Fruit fly (Drosophila melanogaster) whole organism: Measurements from ENCODE around the gene CG16789.
A peak's percentile ranks its signal among the peaks of the same experiment; 100 is the strongest.

Source experiments
- Dll ChIP-seq: fragments of >200 bp; optimal IDR thresholded peaks from 2 replicates; lab custom pipeline; 2017
- EcR ChIP-seq, 2 experiments: fragments of >200 bp; optimal IDR thresholded peaks; 2 replicates each; lab custom pipeline; 2017; ENCODE audit warnings: missing biosample characterization in 2 of 2, missing genetic modification characterization in 2 of 2, missing genetic modification reagents in 2 of 2
- psq ChIP-seq: fragments of >200 bp; optimal IDR thresholded peaks from 2 replicates; lab custom pipeline; 2017

DNA sequence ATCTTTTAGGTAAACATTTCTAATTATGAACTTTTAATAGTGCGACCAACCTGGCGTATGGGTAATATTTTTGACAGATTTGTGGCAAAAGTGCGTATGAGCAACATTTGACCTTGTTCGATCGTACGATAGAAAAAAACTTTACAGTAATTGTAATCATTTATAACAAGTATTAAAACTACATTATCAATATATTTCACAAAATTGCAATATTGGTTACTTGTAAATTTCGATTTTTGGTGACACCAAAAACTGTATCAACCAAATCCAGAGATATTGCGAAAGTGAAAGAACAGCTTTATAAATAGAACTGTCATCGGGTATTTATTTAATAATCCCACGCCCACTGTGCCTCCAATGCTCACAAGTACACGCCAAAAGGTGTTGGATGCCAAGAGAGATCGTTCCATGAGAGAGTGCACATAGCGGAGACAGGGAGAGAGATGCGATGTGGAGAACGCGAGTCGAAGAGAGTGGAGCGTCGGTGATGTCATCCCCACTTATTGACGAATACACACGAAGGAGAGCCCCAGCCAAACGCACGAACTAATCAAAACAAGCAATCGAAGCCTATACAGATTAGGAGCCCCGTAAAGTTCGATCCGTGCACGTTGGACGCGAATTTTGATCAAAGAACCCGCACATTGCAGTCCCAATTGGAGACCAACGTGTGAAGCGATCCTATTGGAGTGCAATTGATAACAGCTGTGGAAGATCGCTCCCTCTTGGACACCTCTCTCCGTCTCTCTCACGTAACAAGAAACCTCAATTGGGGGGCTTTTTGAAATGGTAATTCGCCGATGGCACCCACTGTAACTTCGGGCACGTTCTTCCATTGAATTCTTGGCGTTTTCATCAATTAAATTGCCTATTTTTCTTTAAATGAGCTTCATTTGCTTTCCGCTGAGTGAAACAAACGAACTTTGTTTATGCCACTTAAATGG is 32.5 kb upstream of the CG16789 start:
- TF ChIP-seq psq (lab: Kevin White, UChicago): no peak
- TF ChIP-seq Dll (lab: Kevin White, UChicago): peak; percentile 91
- TF ChIP-seq EcR (GFP tag; optimal IDR thresholded peaks at IDR 0.05; lab: Kevin White, UChicago): no peak
